Fruit fly (Drosophila melanogaster) whole organism, embryonic: ENCODE measurements around the gene Nak.

Source experiments
- CG11456 ChIP-seq: fragments of 200-800 bp; sonication (Bioruptor generic); IDR thresholded peaks from 3 replicates; pipeline ENCODE4 v1.3.6; 2022; ENCODE audit warnings: missing biosample characterization, missing genetic modification characterization
- CG11504 ChIP-seq: fragments of 200-800 bp; sonication (Bioruptor generic); optimal IDR thresholded peaks from 3 replicates; lab custom pipeline; 2019; ENCODE audit warnings: missing biosample characterization, mild to moderate bottlenecking, missing genetic modification characterization, moderate library complexity
- CG12391 ChIP-seq: fragments of 200-800 bp; sonication (Bioruptor generic); optimal IDR thresholded peaks from 3 replicates; lab custom pipeline; 2018; ENCODE audit warnings: missing biosample characterization, mild to moderate bottlenecking, missing genetic modification characterization, moderate library complexity
- CG12769 ChIP-seq: fragments of 200-800 bp; sonication (Bioruptor generic); optimal IDR thresholded peaks from 2 replicates; lab custom pipeline; 2019; ENCODE audit warnings: missing biosample characterization, mild to moderate bottlenecking, missing genetic modification characterization, moderate library complexity
- CG13123 ChIP-seq: fragments of 200-800 bp; sonication (Bioruptor generic); optimal IDR thresholded peaks from 2 replicates; lab custom pipeline; 2016; ENCODE audit warnings: missing biosample characterization, missing genetic modification characterization
- CG14860 ChIP-seq: fragments of 200-800 bp; sonication (Bioruptor generic); IDR thresholded peaks from 3 replicates; pipeline ENCODE4 v1.3.6; 2022; ENCODE audit warnings: missing biosample characterization, missing genetic modification characterization; ENCODE audit not compliant: partially characterized antibody
- CG15479 ChIP-seq: fragments of 200-800 bp; sonication (Bioruptor generic); optimal IDR thresholded peaks from 3 replicates; lab custom pipeline; 2019; ENCODE audit warnings: missing biosample characterization, mild to moderate bottlenecking, missing genetic modification characterization, moderate library complexity
- CG15601 ChIP-seq: fragments of 200-800 bp; sonication (Bioruptor generic); optimal IDR thresholded peaks from 3 replicates; lab custom pipeline; 2019; ENCODE audit warnings: missing biosample characterization, mild to moderate bottlenecking, missing genetic modification characterization, moderate library complexity
- CG16779 ChIP-seq: fragments of 200-800 bp; sonication (Bioruptor generic); IDR thresholded peaks from 2 replicates; pipeline ENCODE4 v1.3.6; 2022; ENCODE audit warnings: missing biosample characterization, missing genetic modification characterization
- CG17328 ChIP-seq: fragments of 200-800 bp; sonication (Bioruptor generic); IDR thresholded peaks from 2 replicates; pipeline ENCODE4 v1.3.6; 2022; ENCODE audit warnings: missing biosample characterization, missing genetic modification characterization
- CG2889 ChIP-seq: fragments of 200-800 bp; sonication (Bioruptor generic); IDR thresholded peaks from 3 replicates; pipeline ENCODE4 v1.3.6; 2022; ENCODE audit warnings: missing biosample characterization, missing genetic modification characterization
- CG30403 ChIP-seq: fragments of 200-800 bp; sonication (Bioruptor generic); optimal IDR thresholded peaks from 3 replicates; lab custom pipeline; 2016; ENCODE audit warnings: missing biosample characterization, missing genetic modification characterization
- CG34376 ChIP-seq: fragments of 200-800 bp; sonication (Bioruptor generic); optimal IDR thresholded peaks from 2 replicates; lab custom pipeline; 2018; ENCODE audit warnings: missing biosample characterization, mild to moderate bottlenecking, missing genetic modification characterization
- CG3838 ChIP-seq: fragments of 200-800 bp; sonication (Bioruptor generic); optimal IDR thresholded peaks from 3 replicates; lab custom pipeline; 2016; ENCODE audit warnings: missing biosample characterization, missing genetic modification characterization
- CG4282 ChIP-seq: fragments of 200-800 bp; sonication (Bioruptor generic); optimal IDR thresholded peaks from 2 replicates; lab custom pipeline; 2016; ENCODE audit warnings: missing biosample characterization, missing genetic modification characterization
- CG6765 ChIP-seq: fragments of 200-800 bp; sonication (Bioruptor generic); optimal IDR thresholded peaks from 3 replicates; lab custom pipeline; 2017; ENCODE audit warnings: missing biosample characterization, mild to moderate bottlenecking, missing genetic modification characterization
- CG7987 ChIP-seq: fragments of 200-800 bp; sonication (Bioruptor generic); optimal IDR thresholded peaks from 2 replicates; lab custom pipeline; 2018; ENCODE audit warnings: missing biosample characterization, mild to moderate bottlenecking, missing genetic modification characterization, moderate library complexity
- CG8478 ChIP-seq: fragments of >200 bp; optimal IDR thresholded peaks from 2 replicates; lab custom pipeline; 2018
- CG8944 ChIP-seq: fragments of 200-800 bp; sonication (Bioruptor generic); optimal IDR thresholded peaks from 3 replicates; lab custom pipeline; 2016; ENCODE audit warnings: missing biosample characterization, missing genetic modification characterization
- CG9727 ChIP-seq: fragments of 200-800 bp; sonication (Bioruptor generic); optimal IDR thresholded peaks from 3 replicates; lab custom pipeline; 2017; ENCODE audit warnings: missing biosample characterization, mild to moderate bottlenecking, missing genetic modification characterization
- D ChIP-seq, 2 experiments: fragments of 200-800 bp in 1 of 2; fragments of >200 bp in 1 of 2; sonication (Bioruptor generic) in 1 of 2; optimal IDR thresholded peaks; 2 replicates in 1 of 2; 3 replicates in 1 of 2; lab custom pipeline; 2017; ENCODE audit warnings: mild to moderate bottlenecking in 1 of 2, missing biosample characterization in 1 of 2, missing genetic modification characterization in 1 of 2, missing genetic modification reagents in 1 of 2
- H15 ChIP-seq: fragments of 200-800 bp; sonication (Bioruptor generic); IDR thresholded peaks from 3 replicates; pipeline ENCODE4 v1.3.6; 2022; ENCODE audit warnings: missing biosample characterization, missing genetic modification characterization
- Lpt ChIP-seq: fragments of >200 bp; optimal IDR thresholded peaks from 2 replicates; lab custom pipeline; 2018; ENCODE audit warnings: missing biosample characterization, missing genetic modification characterization
- Mrtf ChIP-seq: fragments of 200-800 bp; sonication (Bioruptor generic); IDR thresholded peaks from 3 replicates; pipeline ENCODE4 v1.3.6; 2022; ENCODE audit warnings: missing biosample characterization, missing genetic modification characterization
- Myb ChIP-seq: fragments of 200-800 bp; sonication (Bioruptor generic); optimal IDR thresholded peaks from 2 replicates; lab custom pipeline; 2016; ENCODE audit warnings: missing biosample characterization, missing genetic modification characterization
- NC2β ChIP-seq: fragments of 200-800 bp; sonication (Bioruptor generic); optimal IDR thresholded peaks from 2 replicates; lab custom pipeline; 2016; ENCODE audit warnings: missing biosample characterization, missing genetic modification characterization
- Oli ChIP-seq: fragments of 200-800 bp; sonication (Bioruptor generic); optimal IDR thresholded peaks from 2 replicates; lab custom pipeline; 2018; ENCODE audit warnings: missing biosample characterization, mild to moderate bottlenecking, missing genetic modification characterization, moderate library complexity
- Optix ChIP-seq: fragments of 200-800 bp; sonication (Bioruptor generic); IDR thresholded peaks from 3 replicates; pipeline ENCODE4 v1.3.6; 2022; ENCODE audit warnings: missing biosample characterization, missing genetic modification characterization
- Sin3A ChIP-seq: fragments of >200 bp; optimal IDR thresholded peaks from 2 replicates; lab custom pipeline; 2018
- abd-A ChIP-seq: fragments of 200-800 bp; sonication (Bioruptor generic); optimal IDR thresholded peaks from 3 replicates; lab custom pipeline; 2019; ENCODE audit warnings: missing biosample characterization, mild to moderate bottlenecking, missing genetic modification characterization, moderate library complexity
- ase ChIP-seq: fragments of 200-800 bp; sonication (Bioruptor generic); IDR thresholded peaks from 3 replicates; pipeline ENCODE4 v1.3.6; 2022; ENCODE audit warnings: missing biosample characterization, missing genetic modification characterization
- ash1 ChIP-seq: fragments of 200-800 bp; sonication (Bioruptor generic); optimal IDR thresholded peaks from 2 replicates; lab custom pipeline; 2018; ENCODE audit warnings: missing biosample characterization, mild to moderate bottlenecking, missing genetic modification characterization
- bigmax ChIP-seq: fragments of 200-800 bp; sonication (Bioruptor generic); optimal IDR thresholded peaks from 2 replicates; lab custom pipeline; 2018; ENCODE audit warnings: missing biosample characterization, mild to moderate bottlenecking, missing genetic modification characterization
- br ChIP-seq: fragments of >200 bp; optimal IDR thresholded peaks from 2 replicates; lab custom pipeline; 2017
- chif ChIP-seq, 2 experiments: fragments of 200-800 bp; sonication (Bioruptor generic); optimal IDR thresholded peaks; 3 replicates each; lab custom pipeline; 2016; ENCODE audit warnings: missing biosample characterization in 2 of 2, missing genetic modification characterization in 2 of 2
- emc ChIP-seq: fragments of 200-800 bp; sonication (Bioruptor generic); optimal IDR thresholded peaks from 2 replicates; lab custom pipeline; 2016; ENCODE audit warnings: missing biosample characterization, missing genetic modification characterization
- fd3F ChIP-seq: fragments of 200-800 bp; sonication (Bioruptor generic); optimal IDR thresholded peaks from 2 replicates; lab custom pipeline; 2018; ENCODE audit warnings: missing biosample characterization, mild to moderate bottlenecking, missing genetic modification characterization, moderate library complexity
- fd96Cb ChIP-seq: fragments of 200-800 bp; sonication (Bioruptor generic); optimal IDR thresholded peaks from 2 replicates; lab custom pipeline; 2018; ENCODE audit warnings: missing biosample characterization, mild to moderate bottlenecking, missing genetic modification characterization, moderate library complexity
- ftz-f1 ChIP-seq: fragments of 200-800 bp; sonication (Bioruptor generic); optimal IDR thresholded peaks from 2 replicates; lab custom pipeline; 2016; ENCODE audit warnings: missing biosample characterization, missing genetic modification characterization
- gcm2 ChIP-seq: fragments of 200-800 bp; sonication (Bioruptor generic); optimal IDR thresholded peaks from 2 replicates; lab custom pipeline; 2016; ENCODE audit warnings: missing biosample characterization, missing genetic modification characterization
- gsb-n ChIP-seq: fragments of 200-800 bp; sonication (Bioruptor generic); optimal IDR thresholded peaks from 3 replicates; lab custom pipeline; 2018; ENCODE audit warnings: missing biosample characterization, mild to moderate bottlenecking, missing genetic modification characterization
- jumu ChIP-seq: fragments of 200-800 bp; sonication (Bioruptor generic); optimal IDR thresholded peaks from 3 replicates; lab custom pipeline; 2016; ENCODE audit warnings: missing biosample characterization, missing genetic modification characterization
- mld ChIP-seq: fragments of 200-800 bp; sonication (Bioruptor generic); IDR thresholded peaks from 3 replicates; pipeline ENCODE4 v1.3.6; 2022; ENCODE audit warnings: missing biosample characterization, missing genetic modification characterization; ENCODE audit not compliant: partially characterized antibody
- pan ChIP-seq, 4 experiments: fragments of >200 bp in 3 of 4; fragments of 200-800 bp in 1 of 4; sonication (Bioruptor generic) in 1 of 4; optimal IDR thresholded peaks in 3 of 4; IDR thresholded peaks in 1 of 4; 2 replicates each; pipeline versions ENCODE4 v1.3.6 to Lab custom; 2017 to 2022; ENCODE audit warnings: missing biosample characterization in 2 of 4, missing genetic modification characterization in 2 of 4, mixed read lengths in 1 of 4
- pita ChIP-seq: fragments of 200-800 bp; sonication (Bioruptor generic); optimal IDR thresholded peaks from 2 replicates; lab custom pipeline; 2017; ENCODE audit warnings: missing biosample characterization, mild to moderate bottlenecking, missing genetic modification characterization
- psq ChIP-seq: fragments of 200-800 bp; sonication (Bioruptor generic); optimal IDR thresholded peaks from 2 replicates; lab custom pipeline; 2017; ENCODE audit warnings: missing biosample characterization, missing genetic modification characterization
- ro ChIP-seq: fragments of 200-800 bp; sonication (Bioruptor generic); IDR thresholded peaks from 2 replicates; pipeline ENCODE4 v1.3.6; 2022; ENCODE audit warnings: missing biosample characterization, missing genetic modification characterization
- seq ChIP-seq: fragments of 200-800 bp; sonication (Bioruptor generic); IDR thresholded peaks from 2 replicates; pipeline ENCODE4 v1.3.6; 2022; ENCODE audit warnings: missing biosample characterization, missing genetic modification characterization
- sim ChIP-seq: fragments of 200-800 bp; sonication (Bioruptor generic); IDR thresholded peaks from 2 replicates; pipeline ENCODE4 v1.3.6; 2022; ENCODE audit warnings: missing biosample characterization, missing genetic modification characterization
- tna ChIP-seq: fragments of 200-800 bp; sonication (Bioruptor generic); IDR thresholded peaks from 2 replicates; pipeline ENCODE4 v1.3.6; 2022; ENCODE audit warnings: missing biosample characterization, missing genetic modification characterization; ENCODE audit not compliant: partially characterized antibody
- zen2 ChIP-seq: fragments of 200-800 bp; sonication (Bioruptor generic); IDR thresholded peaks from 3 replicates; pipeline ENCODE4 v1.3.6; 2022; ENCODE audit warnings: missing biosample characterization, missing genetic modification characterization; ENCODE audit not compliant: partially characterized antibody

Nak gene

DNA sequence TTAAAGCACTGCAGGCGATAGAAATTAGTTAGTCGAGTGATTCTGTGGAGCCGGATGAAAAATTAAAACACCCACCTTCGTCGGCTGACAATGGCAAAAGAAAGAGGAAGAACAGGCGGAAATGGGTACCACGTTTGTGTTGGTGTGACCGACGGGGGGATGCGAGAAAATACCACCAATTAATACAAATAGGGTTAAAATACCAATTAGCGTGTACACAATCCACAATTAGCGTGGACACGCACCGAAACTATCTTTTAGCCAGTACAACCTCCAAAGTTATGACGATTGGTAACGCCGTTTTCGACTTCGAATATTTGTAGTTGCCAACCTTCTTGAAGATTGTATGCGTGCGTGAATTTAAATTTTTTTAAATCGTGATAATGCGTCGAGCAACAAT is 40.6 kb upstream of the Nak start, which contains the start of gene RpL30 (continued):
- peak; percentile 89 for TF ChIP-seq CG11504 (tag; lab: Kevin White, UChicago)
- peak; percentile 97 for TF ChIP-seq CG6765 (GFP tag; lab: Kevin White, UChicago)
- TF ChIP-seq H15 (GFP tag; lab: Robert Waterston, UW): peak; percentile 87
- peak; percentile 44; the same call in 1 of the 2 replicates for TF ChIP-seq ro (GFP tag; lab: Robert Waterston, UW)
- peak; percentile 65 for TF ChIP-seq Oli (tag; lab: Kevin White, UChicago)
- peak; percentile 64 for TF ChIP-seq CG3838 (GFP tag; lab: Kevin White, UChicago)
- TF ChIP-seq bigmax: peak; percentile 89
- peak; percentile 93 for TF ChIP-seq CG11456 (GFP tag; lab: Robert Waterston, UW)
- TF ChIP-seq psq (GFP tag; lab: Kevin White, UChicago): peak; percentile 79
- TF ChIP-seq CG14860: no peak
- peak; percentile 75 for TF ChIP-seq sim
- peak; percentile 84 for TF ChIP-seq Sin3A
- peak; percentile 90 for TF ChIP-seq CG12391
- peak; percentile 73 for TF ChIP-seq CG8944 (GFP tag; lab: Kevin White, UChicago)
- TF ChIP-seq Mrtf (GFP tag; lab: Robert Waterston, UW): peak; percentile 57; the same call in 2 of the 3 replicates
- TF ChIP-seq CG9727 (GFP tag; lab: Kevin White, UChicago): peak; percentile 95
- peak; percentile 70 to 87 for TF ChIP-seq chif (GFP tag; optimal IDR thresholded peaks at IDR 0.05; lab: Kevin White, UChicago)
- peak; percentile 90 for TF ChIP-seq seq (GFP tag; lab: Robert Waterston, UW)
- peak; percentile 82 for TF ChIP-seq CG13123 (GFP tag; lab: Kevin White, UChicago)
- TF ChIP-seq br (lab: Kevin White, UChicago): no peak
- peak; percentile 87 for TF ChIP-seq CG4282
- TF ChIP-seq ftz-f1: peak; percentile 91
- TF ChIP-seq Myb (GFP tag; lab: Kevin White, UChicago): peak; percentile 89
- TF ChIP-seq D (optimal IDR thresholded peaks at IDR 0.05; lab: Kevin White, UChicago): no peak
- peak; percentile 83 for TF ChIP-seq D (GFP tag; optimal IDR thresholded peaks at IDR 0.05; lab: Kevin White, UChicago)
- no peak for TF ChIP-seq zen2 (GFP tag; lab: Robert Waterston, UW)
- TF ChIP-seq jumu: peak; percentile 83
- TF ChIP-seq NC2β (GFP tag; lab: Kevin White, UChicago): peak; percentile 99
- no peak for TF ChIP-seq pan (optimal IDR thresholded peaks at IDR 0.05; lab: Kevin White, UChicago)
- TF ChIP-seq pan (GFP tag; optimal IDR thresholded peaks at IDR 0.05 in 1 of 2, IDR thresholded peaks at IDR 0.05 in 1 of 2): peak in 1 of 2 experiments; percentile 85
- peak; percentile 93 for TF ChIP-seq abd-A (tag; lab: Kevin White, UChicago)
- peak; percentile 92 for TF ChIP-seq CG17328 (GFP tag; lab: Robert Waterston, UW)
- TF ChIP-seq CG7987 (GFP tag; lab: Kevin White, UChicago): peak; percentile 98
- peak; percentile 91 for TF ChIP-seq gsb-n (tag; lab: Kevin White, UChicago)
- TF ChIP-seq tna (GFP tag; lab: Robert Waterston, UW): no peak
- peak; percentile 91 for TF ChIP-seq emc (GFP tag; lab: Kevin White, UChicago)
- peak; percentile 65 for TF ChIP-seq CG8478 (lab: Kevin White, UChicago)
- TF ChIP-seq ash1 (GFP tag; lab: Kevin White, UChicago): peak; percentile 95
- TF ChIP-seq CG16779 (GFP tag; lab: Robert Waterston, UW): peak; percentile 91
- TF ChIP-seq mld (GFP tag; lab: Robert Waterston, UW): no peak
- peak; percentile 63; the same call in 1 of the 3 replicates for TF ChIP-seq CG2889
- TF ChIP-seq pita: peak; percentile 100
- TF ChIP-seq gcm2: peak; percentile 87
- no peak for TF ChIP-seq Lpt (GFP tag; lab: Kevin White, UChicago)
- peak; percentile 84 for TF ChIP-seq ase
- peak; percentile 98 for TF ChIP-seq CG34376 (GFP tag; lab: Kevin White, UChicago)
- peak; percentile 80 for TF ChIP-seq Optix
- peak; percentile 23 for TF ChIP-seq CG15479
- peak; percentile 73 for TF ChIP-seq fd3F
- peak; percentile 51 for TF ChIP-seq fd96Cb
- TF ChIP-seq CG15601 (tag; lab: Kevin White, UChicago): peak; percentile 94
- TF ChIP-seq CG30403: peak; percentile 72
- peak; percentile 94 for TF ChIP-seq CG12769 (tag; lab: Kevin White, UChicago)
